Fruit fly (Drosophila melanogaster) whole organism, wandering third instar larva: ENCODE measurements around the gene CG3323.

Experiments used
- Abd-B ChIP-seq: fragments of >200 bp; optimal IDR thresholded peaks from 2 replicates; lab custom pipeline; 2017; ENCODE audit warnings: missing biosample characterization, missing genetic modification characterization
- CG32264 ChIP-seq: fragments of 200-800 bp; sonication (Bioruptor generic); optimal IDR thresholded peaks from 2 replicates; lab custom pipeline; 2016; ENCODE audit warnings: missing biosample characterization, missing genetic modification characterization
- CrebA ChIP-seq: fragments of 200-800 bp; sonication (Bioruptor generic); optimal IDR thresholded peaks from 2 replicates; lab custom pipeline; 2016; ENCODE audit warnings: missing biosample characterization, mild to moderate bottlenecking, missing genetic modification characterization, borderline replicate concordance
- Dfd ChIP-seq: fragments of >200 bp; optimal IDR thresholded peaks from 2 replicates; lab custom pipeline; 2017; ENCODE audit warnings: missing biosample characterization, missing genetic modification characterization
- Dif ChIP-seq: fragments of 200-275, 200-300 bp; sonication (Bioruptor generic); optimal IDR thresholded peaks from 2 replicates; lab custom pipeline; 2018; ENCODE audit warnings: missing biosample characterization, missing genetic modification characterization; ENCODE audit not compliant: partially characterized antibody
- GATAd ChIP-seq: sonication (Bioruptor generic); optimal IDR thresholded peaks from 2 replicates; lab custom pipeline; 2016; ENCODE audit warnings: missing biosample characterization, missing genetic modification characterization
- Hr78 ChIP-seq: fragments of >200 bp; optimal IDR thresholded peaks from 2 replicates; lab custom pipeline; 2017; ENCODE audit warnings: missing biosample characterization, missing genetic modification characterization
- Hr83 ChIP-seq: fragments of 200-300 bp; sonication (Bioruptor generic); optimal IDR thresholded peaks from 2 replicates; lab custom pipeline; 2016; ENCODE audit warnings: missing biosample characterization, mild to moderate bottlenecking, missing genetic modification characterization, moderate library complexity; ENCODE audit not compliant: poor library complexity, severe bottlenecking
- Jra ChIP-seq: sonication (Bioruptor generic); optimal IDR thresholded peaks from 2 replicates; lab custom pipeline; 2016; ENCODE audit warnings: missing biosample characterization, missing genetic modification characterization
- Mio ChIP-seq: sonication (Bioruptor generic); optimal IDR thresholded peaks from 2 replicates; lab custom pipeline; 2016; ENCODE audit warnings: missing biosample characterization, missing genetic modification characterization
- Myc ChIP-seq: fragments of >200 bp; optimal IDR thresholded peaks from 2 replicates; lab custom pipeline; 2017
- N ChIP-seq: fragments of >200 bp; optimal IDR thresholded peaks from 2 replicates; lab custom pipeline; 2018; ENCODE audit warnings: missing biosample characterization, missing external identifiers, missing genetic modification characterization
- Rel ChIP-seq, 2 experiments: fragments of 200-800 bp; sonication (Bioruptor generic) in 1 of 2; optimal IDR thresholded peaks; 2 replicates in 1 of 2; 3 replicates in 1 of 2; lab custom pipeline; 2016 to 2019; ENCODE audit warnings: mild to moderate bottlenecking in 2 of 2, missing biosample characterization in 2 of 2, missing genetic modification characterization in 2 of 2, moderate library complexity in 1 of 2
- Sp1 ChIP-seq: fragments of 200-800 bp; sonication (Bioruptor generic); optimal IDR thresholded peaks from 3 replicates; lab custom pipeline; 2019; ENCODE audit warnings: missing biosample characterization, mild to moderate bottlenecking, missing genetic modification characterization, moderate library complexity
- Vsx2 ChIP-seq: fragments of 200-300, 225-300 bp; sonication (Bioruptor generic); optimal IDR thresholded peaks from 2 replicates; lab custom pipeline; 2018; ENCODE audit warnings: missing biosample characterization, missing genetic modification characterization; ENCODE audit not compliant: partially characterized antibody
- br ChIP-seq: fragments of 200-800 bp; sonication (Bioruptor generic); optimal IDR thresholded peaks from 2 replicates; lab custom pipeline; 2016; ENCODE audit warnings: missing biosample characterization, missing genetic modification characterization
- brk ChIP-seq: fragments of 200-800 bp; sonication (Bioruptor generic); optimal IDR thresholded peaks from 2 replicates; lab custom pipeline; 2016; ENCODE audit warnings: missing biosample characterization, mild to moderate bottlenecking, missing genetic modification characterization
- dl ChIP-seq, 2 experiments: fragments of 175-275, 200-275 bp in 1 of 2; fragments of 200-275 bp in 1 of 2; sonication (Bioruptor generic); optimal IDR thresholded peaks; lab custom pipeline; 2018; ENCODE audit warnings: mild to moderate bottlenecking in 2 of 2, missing biosample characterization in 2 of 2, missing genetic modification characterization in 2 of 2, moderate library complexity in 2 of 2; ENCODE audit not compliant: partially characterized antibody in 2 of 2, insufficient read depth in 1 of 2
- dmrt93B ChIP-seq: fragments of 200-800 bp; sonication (Bioruptor generic); optimal IDR thresholded peaks from 2 replicates; lab custom pipeline; 2018; ENCODE audit warnings: missing biosample characterization, mild to moderate bottlenecking, missing genetic modification characterization
- ey ChIP-seq: fragments of 200-800 bp; sonication (Bioruptor generic); optimal IDR thresholded peaks from 2 replicates; lab custom pipeline; 2016; ENCODE audit warnings: missing biosample characterization, missing genetic modification characterization
- foxo ChIP-seq, 2 experiments: fragments of 200-800 bp; sonication (Bioruptor generic); optimal IDR thresholded peaks; 2 replicates in 1 of 2; 3 replicates in 1 of 2; lab custom pipeline; 2016 to 2017; ENCODE audit warnings: missing biosample characterization in 2 of 2, missing genetic modification characterization in 2 of 2
- fru ChIP-seq: fragments of 200-800 bp; sonication (Bioruptor generic); optimal IDR thresholded peaks from 3 replicates; lab custom pipeline; 2016; ENCODE audit warnings: missing biosample characterization, mild to moderate bottlenecking, missing genetic modification characterization
- h ChIP-seq: fragments of 200-800 bp; sonication (Bioruptor generic); optimal IDR thresholded peaks from 3 replicates; lab custom pipeline; 2016; ENCODE audit warnings: missing biosample characterization, mild to moderate bottlenecking, missing genetic modification characterization
- jim ChIP-seq: fragments of 175-275, 200-325 bp; sonication (Bioruptor generic); optimal IDR thresholded peaks from 2 replicates; lab custom pipeline; 2016; ENCODE audit warnings: missing biosample characterization, mild to moderate bottlenecking, missing genetic modification characterization
- pan ChIP-seq: fragments of >200 bp; optimal IDR thresholded peaks from 2 replicates; lab custom pipeline; 2017
- psq ChIP-seq: fragments of 200-800 bp; sonication (Bioruptor generic); optimal IDR thresholded peaks from 3 replicates; lab custom pipeline; 2017; ENCODE audit warnings: missing biosample characterization, mild to moderate bottlenecking, missing genetic modification characterization, moderate library complexity
- rgr ChIP-seq: fragments of 200-800 bp; sonication (Bioruptor generic); optimal IDR thresholded peaks from 3 replicates; lab custom pipeline; 2016; ENCODE audit warnings: missing biosample characterization, mild to moderate bottlenecking, missing genetic modification characterization
- sv ChIP-seq: fragments of 200-800 bp; sonication (Bioruptor generic); optimal IDR thresholded peaks from 3 replicates; lab custom pipeline; 2016; ENCODE audit warnings: missing biosample characterization, missing genetic modification characterization
- tai ChIP-seq: sonication (Bioruptor generic); optimal IDR thresholded peaks from 2 replicates; lab custom pipeline; 2016; ENCODE audit warnings: missing biosample characterization, missing genetic modification characterization
- woc ChIP-seq: sonication (Bioruptor generic); optimal IDR thresholded peaks from 2 replicates; lab custom pipeline; 2016; ENCODE audit warnings: missing biosample characterization, mild to moderate bottlenecking, missing genetic modification characterization

The CG3323 gene

dm6 chrX:5305591-5305990 is at the start of gene CG3323:
Gene CG3323 (minus strand): TSS chrX:5305691.
- TF ChIP-seq sv (GFP tag; lab: Kevin White, UChicago) (no peak), Myc (lab: Kevin White, UChicago) (no peak), Rel (GFP tag; optimal IDR thresholded peaks at IDR 0.05; lab: Kevin White, UChicago) (no peak), Rel (tag; optimal IDR thresholded peaks at IDR 0.05; lab: Kevin White, UChicago) (no peak)
- TF ChIP-seq, all 38 proteins: peak for 0

dm6 chrX:5349899-5350575 is 44.5 kb upstream of the CG3323 start:
- TF ChIP-seq fru (GFP tag; lab: Kevin White, UChicago) = no peak
- TF ChIP-seq dmrt93B = no peak
- TF ChIP-seq CrebA (GFP tag; lab: Kevin White, UChicago) = no peak
- TF ChIP-seq Dfd = peak; percentile 56
- TF ChIP-seq foxo (GFP tag; optimal IDR thresholded peaks at IDR 0.05; lab: Kevin White, UChicago) = no peak
- TF ChIP-seq psq (GFP tag; lab: Kevin White, UChicago) = no peak
- TF ChIP-seq brk (GFP tag; lab: Kevin White, UChicago) = no peak

- TF ChIP-seq Dif (GFP tag; lab: Kevin White, UChicago) (peak; percentile 8), Myc (lab: Kevin White, UChicago) (no peak)
- TF ChIP-seq, all 38 proteins: peak for 1
These were observed 34.5 kb upstream of the CG3323 start, which contains the start of gene SK for dm6 chrX:5339970-5340369. Gene SK (plus strand): TSS chrX:5340236.

- no peak for TF ChIP-seq Jra (GFP tag; lab: Kevin White, UChicago)
- TF ChIP-seq br (GFP tag; lab: Kevin White, UChicago) = no peak
- no peak for TF ChIP-seq brk (GFP tag; lab: Kevin White, UChicago)
- no peak for TF ChIP-seq dmrt93B
- no peak for TF ChIP-seq CG32264 (GFP tag; lab: Kevin White, UChicago)
- no peak for TF ChIP-seq ey (GFP tag; lab: Kevin White, UChicago)
- no peak for TF ChIP-seq Hr83 (GFP tag; lab: Kevin White, UChicago)
- TF ChIP-seq tai (GFP tag; lab: Kevin White, UChicago) = no peak
- TF ChIP-seq GATAd (GFP tag; lab: Kevin White, UChicago) = no peak
- TF ChIP-seq rgr (GFP tag; lab: Kevin White, UChicago) = no peak
- no peak for TF ChIP-seq woc (GFP tag; lab: Kevin White, UChicago)
- no peak for TF ChIP-seq jim (GFP tag; lab: Kevin White, UChicago)
- TF ChIP-seq pan = no peak
- TF ChIP-seq Dif (GFP tag; lab: Kevin White, UChicago) = no peak
- no peak for TF ChIP-seq sv (GFP tag; lab: Kevin White, UChicago)
- no peak for TF ChIP-seq Hr78
- TF ChIP-seq Mio (GFP tag; lab: Kevin White, UChicago) = no peak
- no peak for TF ChIP-seq Vsx2 (GFP tag; lab: Kevin White, UChicago)
- TF ChIP-seq, all 38 proteins: peak for 0
These were observed 32.9 kb upstream of the CG3323 start for dm6 chrX:5338435-5338834.

- TF ChIP-seq tai (GFP tag; lab: Kevin White, UChicago) = no peak
- TF ChIP-seq dmrt93B = no peak
- no peak for TF ChIP-seq h (GFP tag; lab: Kevin White, UChicago)
- no peak for TF ChIP-seq Sp1
- TF ChIP-seq Abd-B (GFP tag; lab: Kevin White, UChicago) = no peak
- TF ChIP-seq fru (GFP tag; lab: Kevin White, UChicago) = no peak
- no peak for TF ChIP-seq Mio (GFP tag; lab: Kevin White, UChicago)
- no peak for TF ChIP-seq N
- TF ChIP-seq sv (GFP tag; lab: Kevin White, UChicago) = no peak
- TF ChIP-seq dl (GFP tag; optimal IDR thresholded peaks at IDR 0.05; lab: Kevin White, UChicago; ENCODE audit: insufficient read depth in 1 of 2, partially characterized antibody in 2 of 2) = no peak
- TF ChIP-seq GATAd (GFP tag; lab: Kevin White, UChicago) = no peak
- no peak for TF ChIP-seq Jra (GFP tag; lab: Kevin White, UChicago)
- no peak for TF ChIP-seq Vsx2 (GFP tag; lab: Kevin White, UChicago)
- TF ChIP-seq pan = no peak
- TF ChIP-seq, all 38 proteins: peak for 0
These were observed 31.8 kb upstream of the CG3323 start for dm6 chrX:5337316-5337715.
